Fruit fly (Drosophila melanogaster) whole organism, prepupa: ENCODE data around the gene CG14285.

Source experiments
- Blimp-1 ChIP-seq: fragments of 200-800 bp; sonication (Bioruptor generic); optimal IDR thresholded peaks from 3 replicates; lab custom pipeline; 2017; ENCODE audit warnings: missing biosample characterization, missing genetic modification characterization, mild to moderate bottlenecking, moderate library complexity, missing genetic modification reagents
- CG10631 ChIP-seq: fragments of 200-800 bp; sonication (Bioruptor generic); optimal IDR thresholded peaks from 2 replicates; lab custom pipeline; 2016; ENCODE audit warnings: missing biosample characterization, missing genetic modification characterization
- CG11294 ChIP-seq: fragments of 200-800 bp; sonication (Bioruptor generic); IDR thresholded peaks from 2 replicates; pipeline ENCODE4 v1.3.6; 2022; ENCODE audit warnings: missing biosample characterization, missing genetic modification characterization
- CG11902 ChIP-seq: fragments of 200-800 bp; sonication (Bioruptor generic); optimal IDR thresholded peaks from 3 replicates; lab custom pipeline; 2016; ENCODE audit warnings: missing biosample characterization, missing genetic modification characterization
- CG15336 ChIP-seq: fragments of 200-800 bp; sonication (Bioruptor generic); IDR thresholded peaks from 2 replicates; pipeline ENCODE4 v1.3.6; 2022; ENCODE audit warnings: missing biosample characterization, missing genetic modification characterization
- CG1621 ChIP-seq: fragments of 200-800 bp; sonication (Bioruptor generic); optimal IDR thresholded peaks from 3 replicates; lab custom pipeline; 2018; ENCODE audit warnings: missing biosample characterization, mild to moderate bottlenecking, missing genetic modification characterization
- CG3032 ChIP-seq: fragments of 200-800 bp; optimal IDR thresholded peaks from 2 replicates; lab custom pipeline; 2019; ENCODE audit warnings: missing biosample characterization, mild to moderate bottlenecking, missing genetic modification characterization, moderate library complexity
- CG32006 ChIP-seq: fragments of 200-800 bp; sonication (Bioruptor generic); optimal IDR thresholded peaks from 3 replicates; lab custom pipeline; 2017; ENCODE audit warnings: missing biosample characterization, mild to moderate bottlenecking, missing genetic modification characterization
- CG34406 ChIP-seq: fragments of 200-800 bp; sonication (Bioruptor generic); optimal IDR thresholded peaks from 3 replicates; lab custom pipeline; 2016; ENCODE audit warnings: missing biosample characterization, missing genetic modification characterization
- CG3919 ChIP-seq: fragments of 200-800 bp; sonication (Bioruptor generic); optimal IDR thresholded peaks from 3 replicates; lab custom pipeline; 2016; ENCODE audit warnings: missing biosample characterization, missing genetic modification characterization
- CG4318 ChIP-seq: fragments of 200-800 bp; sonication (Bioruptor generic); optimal IDR thresholded peaks from 3 replicates; lab custom pipeline; 2017; ENCODE audit warnings: missing biosample characterization, mild to moderate bottlenecking, missing genetic modification characterization
- CG6276 ChIP-seq: fragments of 200-800 bp; sonication (Bioruptor generic); optimal IDR thresholded peaks from 2 replicates; lab custom pipeline; 2017; ENCODE audit warnings: missing biosample characterization, mild to moderate bottlenecking, missing genetic modification characterization
- CG6792 ChIP-seq: fragments of 200-800 bp; sonication (Bioruptor generic); optimal IDR thresholded peaks from 3 replicates; lab custom pipeline; 2016; ENCODE audit warnings: missing biosample characterization, missing genetic modification characterization
- CG6808 ChIP-seq: fragments of 200-800 bp; sonication (Bioruptor generic); optimal IDR thresholded peaks from 3 replicates; lab custom pipeline; 2017; ENCODE audit warnings: missing biosample characterization, missing genetic modification characterization, mild to moderate bottlenecking, moderate library complexity, missing genetic modification reagents
- CG6854 ChIP-seq: fragments of 200-800 bp; sonication (Bioruptor generic); optimal IDR thresholded peaks from 2 replicates; lab custom pipeline; 2017; ENCODE audit warnings: missing biosample characterization, mild to moderate bottlenecking, missing genetic modification characterization
- CG7368 ChIP-seq: fragments of 200-800 bp; sonication (Bioruptor generic); optimal IDR thresholded peaks from 3 replicates; lab custom pipeline; 2016; ENCODE audit warnings: missing biosample characterization, missing genetic modification characterization
- CG8119 ChIP-seq: fragments of 200-800 bp; sonication (Bioruptor generic); IDR thresholded peaks from 3 replicates; pipeline ENCODE4 v1.3.6; 2022; ENCODE audit warnings: missing biosample characterization, missing genetic modification characterization
- CG8319 ChIP-seq: fragments of 200-800 bp; sonication (Bioruptor generic); optimal IDR thresholded peaks from 3 replicates; lab custom pipeline; 2016; ENCODE audit warnings: missing biosample characterization, missing genetic modification characterization
- CG9139 ChIP-seq: fragments of 200-800 bp; sonication (Bioruptor generic); optimal IDR thresholded peaks from 3 replicates; lab custom pipeline; 2017; ENCODE audit warnings: missing biosample characterization, mild to moderate bottlenecking, missing genetic modification characterization
- Eip75B ChIP-seq: fragments of 200-800 bp; sonication (Bioruptor generic); optimal IDR thresholded peaks from 3 replicates; lab custom pipeline; 2016; ENCODE audit warnings: missing biosample characterization, missing genetic modification characterization
- Eip78C ChIP-seq: fragments of 200-800 bp; sonication (Bioruptor generic); peaks from one replicate; lab custom pipeline; 2016; ENCODE audit warnings: missing biosample characterization, missing genetic modification characterization
- Eip93F ChIP-seq: fragments of 200-800 bp; sonication (Bioruptor generic); optimal IDR thresholded peaks from 2 replicates; lab custom pipeline; 2016; ENCODE audit warnings: missing biosample characterization, mild to moderate bottlenecking, missing genetic modification characterization
- Ets21C ChIP-seq: fragments of 200-800 bp; sonication (Bioruptor generic); optimal IDR thresholded peaks from 3 replicates; lab custom pipeline; 2016; ENCODE audit warnings: missing biosample characterization, missing genetic modification characterization
- Ets96B ChIP-seq: fragments of 200-800 bp; optimal IDR thresholded peaks from 2 replicates; lab custom pipeline; 2019; ENCODE audit warnings: missing biosample characterization, mild to moderate bottlenecking, missing genetic modification characterization, moderate library complexity
- Hr39 ChIP-seq: fragments of 200-800 bp; sonication (Bioruptor generic); optimal IDR thresholded peaks from 2 replicates; lab custom pipeline; 2016; ENCODE audit warnings: missing biosample characterization, missing genetic modification characterization
- Lpt ChIP-seq: fragments of 200-800 bp; sonication (Bioruptor generic); optimal IDR thresholded peaks from 3 replicates; lab custom pipeline; 2016; ENCODE audit warnings: missing biosample characterization, missing genetic modification characterization
- Met ChIP-seq: fragments of 200-800 bp; sonication (Bioruptor generic); optimal IDR thresholded peaks from 3 replicates; lab custom pipeline; 2016; ENCODE audit warnings: missing biosample characterization, missing genetic modification characterization
- OdsH ChIP-seq: fragments of 200-800 bp; sonication (Bioruptor generic); optimal IDR thresholded peaks from 3 replicates; lab custom pipeline; 2016; ENCODE audit warnings: missing biosample characterization, missing genetic modification characterization
- Smox ChIP-seq: fragments of 200-800 bp; sonication (Bioruptor generic); optimal IDR thresholded peaks from 3 replicates; lab custom pipeline; 2016; ENCODE audit warnings: missing biosample characterization, missing genetic modification characterization
- Sox102F ChIP-seq: fragments of 200-800 bp; sonication (Bioruptor generic); optimal IDR thresholded peaks from 2 replicates; lab custom pipeline; 2016; ENCODE audit warnings: missing biosample characterization, mild to moderate bottlenecking, missing genetic modification characterization
- Sox14 ChIP-seq: fragments of 200-800 bp; sonication (Bioruptor generic); optimal IDR thresholded peaks from 3 replicates; lab custom pipeline; 2016; ENCODE audit warnings: missing biosample characterization, missing genetic modification characterization
- Sox15 ChIP-seq: fragments of 200-800 bp; sonication (Bioruptor generic); optimal IDR thresholded peaks from 3 replicates; lab custom pipeline; 2016; ENCODE audit warnings: missing biosample characterization, missing genetic modification characterization
- achi ChIP-seq: fragments of 200-800 bp; sonication (Bioruptor generic); optimal IDR thresholded peaks from 3 replicates; lab custom pipeline; 2016; ENCODE audit warnings: missing biosample characterization, missing genetic modification characterization
- acj6 ChIP-seq: fragments of 200-800 bp; sonication (Bioruptor generic); optimal IDR thresholded peaks from 3 replicates; lab custom pipeline; 2016; ENCODE audit warnings: missing biosample characterization, missing genetic modification characterization
- cyc ChIP-seq: fragments of 200-800 bp; sonication (Bioruptor generic); optimal IDR thresholded peaks from 3 replicates; lab custom pipeline; 2016; ENCODE audit warnings: missing biosample characterization, missing genetic modification characterization
- dac ChIP-seq: fragments of 200-800 bp; sonication (Bioruptor generic); optimal IDR thresholded peaks from 2 replicates; lab custom pipeline; 2017; ENCODE audit warnings: missing biosample characterization, mild to moderate bottlenecking, missing genetic modification characterization
- dsx ChIP-seq: fragments of 200-800 bp; optimal IDR thresholded peaks from 3 replicates; lab custom pipeline; 2019; ENCODE audit warnings: missing biosample characterization, mild to moderate bottlenecking, missing genetic modification characterization, moderate library complexity; ENCODE audit not compliant: poor library complexity, severe bottlenecking
- fd59A ChIP-seq: fragments of 200-800 bp; sonication (Bioruptor generic); optimal IDR thresholded peaks from 2 replicates; lab custom pipeline; 2017; ENCODE audit warnings: missing biosample characterization, mild to moderate bottlenecking, missing genetic modification characterization, missing genetic modification reagents
- fd85E ChIP-seq: fragments of 200-800 bp; sonication (Bioruptor generic); optimal IDR thresholded peaks from 3 replicates; lab custom pipeline; 2016; ENCODE audit warnings: missing biosample characterization, missing genetic modification characterization
- fkh ChIP-seq: fragments of 200-800 bp; sonication (Bioruptor generic); optimal IDR thresholded peaks from 3 replicates; lab custom pipeline; 2017; ENCODE audit warnings: missing biosample characterization, mild to moderate bottlenecking, missing genetic modification characterization, moderate library complexity
- net ChIP-seq: fragments of 200-800 bp; sonication (Bioruptor generic); optimal IDR thresholded peaks from 3 replicates; lab custom pipeline; 2016; ENCODE audit warnings: missing biosample characterization, missing genetic modification characterization
- pdm3 ChIP-seq: fragments of 200-800 bp; sonication (Bioruptor generic); optimal IDR thresholded peaks from 3 replicates; lab custom pipeline; 2016; ENCODE audit warnings: missing biosample characterization, missing genetic modification characterization
- salr ChIP-seq, 2 experiments: fragments of 200-800 bp; sonication (Bioruptor generic); optimal IDR thresholded peaks; 3 replicates each; lab custom pipeline; 2016 to 2018; ENCODE audit warnings: missing biosample characterization in 2 of 2, missing genetic modification characterization in 2 of 2, mild to moderate bottlenecking in 1 of 2
- spab ChIP-seq: fragments of 200-800 bp; sonication (Bioruptor generic); optimal IDR thresholded peaks from 2 replicates; lab custom pipeline; 2017; ENCODE audit warnings: missing biosample characterization, mild to moderate bottlenecking, missing genetic modification characterization, missing genetic modification reagents
- ss ChIP-seq, 2 experiments: fragments of 200-800 bp; sonication (Bioruptor generic); optimal IDR thresholded peaks; 2 replicates in 1 of 2; 3 replicates in 1 of 2; lab custom pipeline; 2017 to 2018; ENCODE audit warnings: mild to moderate bottlenecking in 2 of 2, missing biosample characterization in 2 of 2, missing genetic modification characterization in 2 of 2, moderate library complexity in 1 of 2
- svp ChIP-seq: fragments of 200-800 bp; sonication (Bioruptor generic); peaks from one replicate; lab custom pipeline; 2016; ENCODE audit warnings: missing biosample characterization, missing genetic modification characterization
- vri ChIP-seq: fragments of 200-800 bp; sonication (Bioruptor generic); optimal IDR thresholded peaks from 3 replicates; lab custom pipeline; 2016; ENCODE audit warnings: missing biosample characterization, mild to moderate bottlenecking, missing genetic modification characterization

CG14285 gene

dm6 chr3R:19069740-19070139, 44.8 kb downstream of the CG14285 start (continued):
- no peak for TF ChIP-seq CG34406 (GFP tag; lab: Kevin White, UChicago)
- peak; percentile 72 for TF ChIP-seq Eip78C (GFP tag; lab: Kevin White, UChicago)
- TF ChIP-seq CG6792, result no peak
- TF ChIP-seq CG11902 (GFP tag; lab: Kevin White, UChicago), result no peak
- TF ChIP-seq fd59A (GFP tag; lab: Kevin White, UChicago), result peak; percentile 32
- TF ChIP-seq achi, result peak; percentile 50
- peak; percentile 26 for TF ChIP-seq pdm3 (GFP tag; lab: Kevin White, UChicago)

dm6 chr3R:19070222-19070949, 45.5 kb downstream of the CG14285 start:
- TF ChIP-seq svp (peak; percentile 62), Hr39 (GFP tag; lab: Kevin White, UChicago) (no peak), CG6792 (peak; percentile 13), CG8319 (GFP tag; lab: Kevin White, UChicago) (no peak), vri (no peak), CG11902 (GFP tag; lab: Kevin White, UChicago) (no peak), CG6276 (GFP tag; lab: Kevin White, UChicago) (no peak), CG32006 (GFP tag; lab: Kevin White, UChicago) (peak; percentile 62), net (GFP tag; lab: Kevin White, UChicago) (peak; percentile 26), OdsH (GFP tag; lab: Kevin White, UChicago) (peak; percentile 35), fd59A (GFP tag; lab: Kevin White, UChicago) (peak; percentile 52), Eip93F (GFP tag; lab: Kevin White, UChicago) (no peak), acj6 (GFP tag; lab: Kevin White, UChicago) (peak; percentile 2), salr (GFP tag; optimal IDR thresholded peaks at IDR 0.05; lab: Kevin White, UChicago) (peak in 1 of 2 experiments; percentile 71), ss (GFP tag; optimal IDR thresholded peaks at IDR 0.05; lab: Kevin White, UChicago) (peak; percentile 45 to 70), Ets96B (tag; lab: Kevin White, UChicago) (peak; percentile 14), CG6808 (peak; percentile 48), CG7368 (no peak), Met (GFP tag; lab: Kevin White, UChicago) (no peak), Sox15 (no peak), CG1621 (no peak), spab (GFP tag; lab: Kevin White, UChicago) (peak; percentile 47), Lpt (peak; percentile 10), CG9139 (GFP tag; lab: Kevin White, UChicago) (no peak), CG3919 (GFP tag; lab: Kevin White, UChicago) (peak; percentile 49), fd85E (GFP tag; lab: Kevin White, UChicago) (no peak), cyc (no peak), CG4318 (GFP tag; lab: Kevin White, UChicago) (no peak), Smox (GFP tag; lab: Kevin White, UChicago) (no peak), Eip75B (peak; percentile 43), Eip78C (GFP tag; lab: Kevin White, UChicago) (peak; percentile 92), CG11294 (GFP tag; lab: Robert Waterston, UW) (no peak), fkh (GFP tag; lab: Kevin White, UChicago) (no peak), dac (no peak), Sox14 (GFP tag; lab: Kevin White, UChicago) (peak; percentile 34), Blimp-1 (no peak), dsx (GFP tag; lab: Kevin White, UChicago) (peak; percentile 58), CG15336 (GFP tag; lab: Robert Waterston, UW) (no peak), CG8119 (GFP tag; lab: Robert Waterston, UW) (no peak), CG34406 (GFP tag; lab: Kevin White, UChicago) (no peak), Ets21C (GFP tag; lab: Kevin White, UChicago) (no peak), CG6854 (GFP tag; lab: Kevin White, UChicago) (no peak), CG3032 (tag; lab: Kevin White, UChicago) (peak; percentile 50), Sox102F (GFP tag; lab: Kevin White, UChicago) (no peak), CG10631 (peak; percentile 65), pdm3 (GFP tag; lab: Kevin White, UChicago) (peak; percentile 2), achi (peak; percentile 40)
